Fruit fly (Drosophila melanogaster) whole organism, embryonic: Measurements from ENCODE around the gene Gli.

Source experiments
- BtbVII ChIP-seq: fragments of 200-800 bp; sonication (Bioruptor generic); optimal IDR thresholded peaks from 3 replicates; lab custom pipeline; 2017; ENCODE audit warnings: missing biosample characterization, mild to moderate bottlenecking, missing genetic modification characterization
- C15 ChIP-seq: fragments of 200-800 bp; sonication (Bioruptor generic); IDR thresholded peaks from 3 replicates; pipeline ENCODE4 v1.3.6; 2022; ENCODE audit warnings: missing biosample characterization, missing genetic modification characterization
- CG11093 ChIP-seq: fragments of 200-800 bp; sonication (Bioruptor generic); IDR thresholded peaks from 3 replicates; pipeline ENCODE4 v1.3.6; 2022; ENCODE audit warnings: missing biosample characterization, missing genetic modification characterization
- CG11723 ChIP-seq: fragments of 200-800 bp; sonication (Bioruptor generic); optimal IDR thresholded peaks from 2 replicates; lab custom pipeline; 2017; ENCODE audit warnings: missing biosample characterization, mild to moderate bottlenecking, missing genetic modification characterization
- CG13296 ChIP-seq: fragments of 200-800 bp; sonication (Bioruptor generic); optimal IDR thresholded peaks from 3 replicates; lab custom pipeline; 2018; ENCODE audit warnings: missing biosample characterization, mild to moderate bottlenecking, missing genetic modification characterization
- CG17385 ChIP-seq: fragments of 200-800 bp; sonication (Bioruptor generic); optimal IDR thresholded peaks from 3 replicates; lab custom pipeline; 2018; ENCODE audit warnings: missing biosample characterization, mild to moderate bottlenecking, missing genetic modification characterization
- CG3065 ChIP-seq: fragments of 200-800 bp; sonication (Bioruptor generic); optimal IDR thresholded peaks from 2 replicates; lab custom pipeline; 2016; ENCODE audit warnings: missing biosample characterization, missing genetic modification characterization
- CG3281 ChIP-seq: fragments of 200-800 bp; sonication (Bioruptor generic); optimal IDR thresholded peaks from 3 replicates; lab custom pipeline; 2017; ENCODE audit warnings: missing biosample characterization, mild to moderate bottlenecking, missing genetic modification characterization
- CG33557 ChIP-seq: fragments of 200-800 bp; sonication (Bioruptor generic); optimal IDR thresholded peaks from 2 replicates; lab custom pipeline; 2019; ENCODE audit warnings: missing biosample characterization, mild to moderate bottlenecking, missing genetic modification characterization, moderate library complexity
- CG3847 ChIP-seq: fragments of 200-800 bp; sonication (Bioruptor generic); IDR thresholded peaks from 2 replicates; pipeline ENCODE4 v1.3.6; 2022; ENCODE audit warnings: missing biosample characterization, missing genetic modification characterization
- CG3995 ChIP-seq: fragments of 200-800 bp; sonication (Bioruptor generic); optimal IDR thresholded peaks from 3 replicates; lab custom pipeline; 2016; ENCODE audit warnings: missing biosample characterization, missing genetic modification characterization
- CG4328 ChIP-seq: fragments of 200-800 bp; sonication (Bioruptor generic); optimal IDR thresholded peaks from 3 replicates; lab custom pipeline; 2017; ENCODE audit warnings: missing biosample characterization, missing genetic modification reagents, missing genetic modification characterization
- CG43689 ChIP-seq: fragments of 200-800 bp; sonication (Bioruptor generic); IDR thresholded peaks from 2 replicates; pipeline ENCODE4 v1.3.6; 2022; ENCODE audit warnings: missing biosample characterization, missing genetic modification characterization
- CG7556 ChIP-seq: fragments of 200-800 bp; sonication (Bioruptor generic); optimal IDR thresholded peaks from 2 replicates; lab custom pipeline; 2017; ENCODE audit warnings: missing biosample characterization, mild to moderate bottlenecking, missing genetic modification characterization
- CG7786 ChIP-seq: fragments of 200-800 bp; sonication (Bioruptor generic); optimal IDR thresholded peaks from 2 replicates; lab custom pipeline; 2016; ENCODE audit warnings: missing biosample characterization, missing genetic modification characterization
- CG9932 ChIP-seq: fragments of 200-800 bp; sonication (Bioruptor generic); IDR thresholded peaks from 2 replicates; pipeline ENCODE4 v1.3.6; 2022; ENCODE audit warnings: missing biosample characterization, missing genetic modification characterization
- CHES-1-like ChIP-seq: fragments of 200-800 bp; sonication (Bioruptor generic); optimal IDR thresholded peaks from 2 replicates; lab custom pipeline; 2016; ENCODE audit warnings: missing biosample characterization, missing genetic modification characterization
- Camta ChIP-seq: fragments of 200-800 bp; sonication (Bioruptor generic); optimal IDR thresholded peaks from 2 replicates; lab custom pipeline; 2016; ENCODE audit warnings: missing biosample characterization, missing genetic modification characterization
- CrebB ChIP-seq: fragments of 200-800 bp; sonication (Bioruptor generic); optimal IDR thresholded peaks from 3 replicates; lab custom pipeline; 2018; ENCODE audit warnings: missing biosample characterization, mild to moderate bottlenecking, missing genetic modification characterization
- Drgx ChIP-seq: fragments of 200-800 bp; sonication (Bioruptor generic); IDR thresholded peaks from 2 replicates; pipeline ENCODE4 v1.3.6; 2022; ENCODE audit warnings: missing biosample characterization, missing genetic modification characterization
- Ets97D ChIP-seq: fragments of 200-800 bp; sonication (Bioruptor generic); optimal IDR thresholded peaks from 3 replicates; lab custom pipeline; 2016; ENCODE audit warnings: missing biosample characterization, missing genetic modification characterization
- HLHmδ ChIP-seq: fragments of 200-800 bp; sonication (Bioruptor generic); optimal IDR thresholded peaks from 2 replicates; lab custom pipeline; 2018; ENCODE audit warnings: missing biosample characterization, mild to moderate bottlenecking, missing genetic modification characterization, moderate library complexity
- Hey ChIP-seq: fragments of 200-800 bp; sonication (Bioruptor generic); optimal IDR thresholded peaks from 3 replicates; lab custom pipeline; 2018; ENCODE audit warnings: missing biosample characterization, mild to moderate bottlenecking, missing genetic modification characterization
- Hr3 ChIP-seq: fragments of 200-800 bp; sonication (Bioruptor generic); optimal IDR thresholded peaks from 3 replicates; lab custom pipeline; 2016; ENCODE audit warnings: missing biosample characterization, missing genetic modification characterization
- Hr39 ChIP-seq: fragments of >200 bp; optimal IDR thresholded peaks from 2 replicates; lab custom pipeline; 2017
- Hr78 ChIP-seq, 2 experiments: fragments of 200-800 bp in 1 of 2; fragments of >200 bp in 1 of 2; sonication (Bioruptor generic) in 1 of 2; optimal IDR thresholded peaks; 2 replicates each; lab custom pipeline; 2017 to 2019; ENCODE audit warnings: missing biosample characterization in 2 of 2, missing genetic modification characterization in 2 of 2, mild to moderate bottlenecking in 1 of 2, moderate library complexity in 1 of 2
- Lim3 ChIP-seq: fragments of 200-800 bp; sonication (Bioruptor generic); IDR thresholded peaks from 2 replicates; pipeline ENCODE4 v1.3.6; 2022; ENCODE audit warnings: missing biosample characterization, missing genetic modification characterization
- NFAT ChIP-seq: fragments of 200-800 bp; sonication (Bioruptor generic); IDR thresholded peaks from 2 replicates; pipeline ENCODE4 v1.3.6; 2022; ENCODE audit warnings: missing biosample characterization, missing genetic modification characterization
- Oaz ChIP-seq: fragments of 200-800 bp; sonication (Bioruptor generic); IDR thresholded peaks from 2 replicates; pipeline ENCODE4 v1.3.6; 2022; ENCODE audit warnings: missing biosample characterization, missing genetic modification characterization
- Rfx ChIP-seq: fragments of 200-800 bp; sonication (Bioruptor generic); IDR thresholded peaks from 2 replicates; pipeline ENCODE4 v1.3.6; 2022; ENCODE audit warnings: missing biosample characterization, missing genetic modification characterization
- Xrp1 ChIP-seq: fragments of 200-800 bp; sonication (Bioruptor generic); IDR thresholded peaks from 2 replicates; pipeline ENCODE4 v1.3.6; 2022; ENCODE audit warnings: missing biosample characterization, missing genetic modification characterization
- ara ChIP-seq: fragments of 200-800 bp; sonication (Bioruptor generic); IDR thresholded peaks from 2 replicates; pipeline ENCODE4 v1.3.6; 2022; ENCODE audit warnings: missing biosample characterization, missing genetic modification characterization
- bab2 ChIP-seq: fragments of 200-800 bp; sonication (Bioruptor generic); optimal IDR thresholded peaks from 2 replicates; lab custom pipeline; 2016; ENCODE audit warnings: missing biosample characterization, missing genetic modification characterization
- caup ChIP-seq: fragments of 200-800 bp; sonication (Bioruptor generic); optimal IDR thresholded peaks from 3 replicates; lab custom pipeline; 2017; ENCODE audit warnings: missing biosample characterization, mild to moderate bottlenecking, missing genetic modification characterization, moderate library complexity; ENCODE audit not compliant: severe bottlenecking
- ci ChIP-seq: fragments of 200-800 bp; sonication (Bioruptor generic); IDR thresholded peaks from 3 replicates; pipeline ENCODE4 v1.3.6; 2022; ENCODE audit warnings: missing biosample characterization, missing genetic modification characterization
- dmrt99B ChIP-seq: fragments of 200-800 bp; sonication (Bioruptor generic); optimal IDR thresholded peaks from 2 replicates; lab custom pipeline; 2018; ENCODE audit warnings: missing biosample characterization, mild to moderate bottlenecking, missing genetic modification characterization, moderate library complexity
- ems ChIP-seq: fragments of 200-800 bp; sonication (Bioruptor generic); optimal IDR thresholded peaks from 3 replicates; lab custom pipeline; 2016; ENCODE audit warnings: missing biosample characterization, missing genetic modification characterization
- en ChIP-seq: fragments of 200-800 bp; sonication (Bioruptor generic); optimal IDR thresholded peaks from 2 replicates; lab custom pipeline; 2016; ENCODE audit warnings: missing biosample characterization, missing genetic modification characterization
- exex ChIP-seq: fragments of 200-800 bp; sonication (Bioruptor generic); optimal IDR thresholded peaks from 4 replicates; lab custom pipeline; 2018; ENCODE audit warnings: missing biosample characterization, mild to moderate bottlenecking, missing genetic modification characterization, moderate library complexity
- eyg ChIP-seq: fragments of 200-800 bp; sonication (Bioruptor generic); optimal IDR thresholded peaks from 3 replicates; lab custom pipeline; 2016; ENCODE audit warnings: missing biosample characterization, missing genetic modification characterization
- gem ChIP-seq: fragments of 200-800 bp; sonication (Bioruptor generic); optimal IDR thresholded peaks from 2 replicates; lab custom pipeline; 2019; ENCODE audit warnings: missing biosample characterization, mild to moderate bottlenecking, missing genetic modification characterization, moderate library complexity
- grn ChIP-seq: fragments of 200-800 bp; sonication (Bioruptor generic); optimal IDR thresholded peaks from 3 replicates; lab custom pipeline; 2017; ENCODE audit warnings: missing biosample characterization, missing genetic modification characterization
- ham ChIP-seq: fragments of 200-800 bp; sonication (Bioruptor generic); IDR thresholded peaks from 2 replicates; pipeline ENCODE4 v1.3.6; 2022; ENCODE audit warnings: missing biosample characterization, missing genetic modification characterization
- hth ChIP-seq: fragments of >200 bp; optimal IDR thresholded peaks from 2 replicates; lab custom pipeline; 2017; ENCODE audit warnings: inconsistent platforms
- kni ChIP-seq: fragments of 200-800 bp; sonication (Bioruptor generic); optimal IDR thresholded peaks from 3 replicates; lab custom pipeline; 2017; ENCODE audit warnings: mild to moderate bottlenecking, missing biosample characterization, missing genetic modification reagents, missing genetic modification characterization
- maf-S ChIP-seq: fragments of 200-800 bp; sonication (Bioruptor generic); optimal IDR thresholded peaks from 2 replicates; lab custom pipeline; 2016; ENCODE audit warnings: missing biosample characterization, missing genetic modification characterization
- nom ChIP-seq: fragments of 200-800 bp; sonication (Bioruptor generic); optimal IDR thresholded peaks from 2 replicates; lab custom pipeline; 2017; ENCODE audit warnings: missing biosample characterization, missing genetic modification characterization, mild to moderate bottlenecking, moderate library complexity, missing genetic modification reagents
- pho ChIP-seq: fragments of 200-800 bp; sonication (Bioruptor generic); optimal IDR thresholded peaks from 2 replicates; lab custom pipeline; 2016; ENCODE audit warnings: missing biosample characterization, missing genetic modification characterization
- run ChIP-seq: fragments of 200-800 bp; sonication (Bioruptor generic); optimal IDR thresholded peaks from 3 replicates; lab custom pipeline; 2018; ENCODE audit warnings: missing biosample characterization, mild to moderate bottlenecking, missing genetic modification characterization
- stc ChIP-seq: fragments of 200-800 bp; sonication (Bioruptor generic); IDR thresholded peaks from 2 replicates; pipeline ENCODE4 v1.3.6; 2022; ENCODE audit warnings: missing biosample characterization, missing genetic modification characterization
- tll ChIP-seq, 2 experiments: fragments of 200-800 bp in 1 of 2; fragments of >200 bp in 1 of 2; sonication (Bioruptor generic) in 1 of 2; optimal IDR thresholded peaks; 2 replicates each; lab custom pipeline; 2017 to 2019; ENCODE audit warnings: missing biosample characterization in 2 of 2, missing genetic modification characterization in 2 of 2, mild to moderate bottlenecking in 1 of 2, moderate library complexity in 1 of 2

The Gli gene

DNA sequence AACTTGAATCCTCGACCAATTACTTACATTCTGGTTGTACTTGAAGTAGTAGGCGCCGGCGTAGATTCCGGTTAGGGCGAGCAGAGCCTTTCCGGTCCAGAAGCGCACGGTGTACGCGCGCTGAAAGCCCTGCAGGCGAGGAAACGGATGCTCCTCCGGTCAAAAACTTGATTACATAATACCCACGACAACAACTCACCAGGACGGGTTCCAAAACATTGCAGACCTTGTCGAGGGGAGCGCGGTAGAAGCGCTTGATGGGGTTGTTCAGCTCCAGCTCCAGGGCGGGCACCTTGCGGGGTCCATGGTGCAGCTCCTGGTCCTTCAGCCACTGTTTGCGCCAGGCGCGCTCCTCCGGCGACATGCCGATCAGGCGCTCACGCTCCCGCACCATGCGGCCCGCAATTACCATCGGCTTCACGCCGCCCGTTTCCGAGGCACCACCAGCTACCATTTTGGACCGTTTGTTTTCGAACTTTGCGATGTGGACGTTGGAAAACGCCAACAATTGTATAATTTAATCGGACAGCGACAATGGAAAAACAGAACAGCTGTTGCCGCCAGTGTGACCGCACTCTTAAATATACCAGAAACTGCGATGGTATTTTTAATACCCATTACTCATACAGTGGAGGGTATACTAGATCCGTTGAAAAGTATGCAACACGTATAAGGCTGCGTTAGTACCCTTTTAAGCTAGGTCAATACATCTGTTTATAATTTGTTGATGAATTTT lies 11.9 kb downstream of the Gli start, which contains the start of gene ND-B17 (continued):
- no peak for TF ChIP-seq CG11093 (GFP tag; lab: Robert Waterston, UW)
- TF ChIP-seq dmrt99B (tag; lab: Kevin White, UChicago): no peak
- peak; percentile 48 for TF ChIP-seq Camta (GFP tag; lab: Kevin White, UChicago)
- peak; percentile 44 for TF ChIP-seq pho
- TF ChIP-seq ham (GFP tag; lab: Robert Waterston, UW): no peak
- no peak for TF ChIP-seq maf-S (GFP tag; lab: Kevin White, UChicago)
- peak; percentile 65 for TF ChIP-seq Xrp1
- TF ChIP-seq Drgx (GFP tag; lab: Robert Waterston, UW): no peak
- TF ChIP-seq CHES-1-like (GFP tag; lab: Kevin White, UChicago): peak; percentile 66
- no peak for TF ChIP-seq BtbVII (GFP tag; lab: Kevin White, UChicago)
- TF ChIP-seq ci (GFP tag; lab: Robert Waterston, UW): peak; percentile 82
- 0 out of 2 replicates have a peak, but pooled peaks have one; percentile 21 for TF ChIP-seq stc (GFP tag; lab: Robert Waterston, UW)
- no peak for TF ChIP-seq nom (GFP tag; lab: Kevin White, UChicago)
- no peak for TF ChIP-seq gem (tag; lab: Kevin White, UChicago)
- no peak for TF ChIP-seq CG7556 (GFP tag; lab: Kevin White, UChicago)
- TF ChIP-seq hth (lab: Kevin White, UChicago): no peak
- TF ChIP-seq CG17385: no peak
- peak; percentile 56 for TF ChIP-seq bab2
- TF ChIP-seq Lim3 (GFP tag; lab: Robert Waterston, UW): no peak
- no peak for TF ChIP-seq tll (GFP tag; optimal IDR thresholded peaks at IDR 0.05; lab: Kevin White, UChicago)
- peak; percentile 72 for TF ChIP-seq CG9932 (GFP tag; lab: Robert Waterston, UW)
- TF ChIP-seq Hr78 (GFP tag; optimal IDR thresholded peaks at IDR 0.05; lab: Kevin White, UChicago): no peak
- TF ChIP-seq CrebB (tag; lab: Kevin White, UChicago): peak; percentile 23
- TF ChIP-seq Hr39 (lab: Kevin White, UChicago): no peak
- peak; percentile 46 for TF ChIP-seq Hr3
- TF ChIP-seq Ets97D (GFP tag; lab: Kevin White, UChicago): peak; percentile 43
- no peak for TF ChIP-seq C15
- TF ChIP-seq Oaz (GFP tag; lab: Robert Waterston, UW): peak; percentile 45; the same call in 1 of the 2 replicates
- no peak for TF ChIP-seq CG11723 (GFP tag; lab: Kevin White, UChicago)
- TF ChIP-seq en (GFP tag; lab: Kevin White, UChicago): no peak
- TF ChIP-seq grn (GFP tag; lab: Kevin White, UChicago): no peak
- no peak for TF ChIP-seq CG4328 (GFP tag; lab: Kevin White, UChicago)
- TF ChIP-seq CG43689 (GFP tag; lab: Robert Waterston, UW): no peak
- no peak for TF ChIP-seq eyg
- peak; percentile 3 for TF ChIP-seq CG33557 (GFP tag; lab: Kevin White, UChicago)
- TF ChIP-seq kni (GFP tag; lab: Kevin White, UChicago): no peak
- no peak for TF ChIP-seq ems
- TF ChIP-seq Hey: no peak
- peak; percentile 22 for TF ChIP-seq CG3995
- no peak for TF ChIP-seq ara (GFP tag; lab: Robert Waterston, UW)
- no peak for TF ChIP-seq CG3281
- TF ChIP-seq CG7786 (GFP tag; lab: Kevin White, UChicago): peak; percentile 50
- no peak for TF ChIP-seq CG3065 (GFP tag; lab: Kevin White, UChicago)
- no peak for TF ChIP-seq CG13296 (GFP tag; lab: Kevin White, UChicago)
- TF ChIP-seq NFAT (GFP tag; lab: Robert Waterston, UW): peak; percentile 72
- TF ChIP-seq Rfx (GFP tag; lab: Robert Waterston, UW): peak; percentile 81
- no peak for TF ChIP-seq caup (GFP tag; lab: Kevin White, UChicago)
- no peak for TF ChIP-seq exex (tag; lab: Kevin White, UChicago)
- TF ChIP-seq HLHmδ: no peak
- TF ChIP-seq run (tag; lab: Kevin White, UChicago): no peak
- peak; percentile 57 for TF ChIP-seq CG3847 (GFP tag; lab: Robert Waterston, UW)
